Fruit fly (Drosophila melanogaster) whole organism: Measurements from ENCODE around the gene CG7099.

Experiments
- CG8478 ChIP-seq: fragments of >200 bp; optimal IDR thresholded peaks from 2 replicates; lab custom pipeline; 2018; ENCODE audit warnings: inconsistent platforms
- Dll ChIP-seq: fragments of >200 bp; optimal IDR thresholded peaks from 2 replicates; lab custom pipeline; 2017
- EcR ChIP-seq, 2 experiments: fragments of >200 bp; optimal IDR thresholded peaks; 2 replicates each; lab custom pipeline; 2017; ENCODE audit warnings: missing biosample characterization in 2 of 2, missing genetic modification characterization in 2 of 2, missing genetic modification reagents in 2 of 2
- psq ChIP-seq: fragments of >200 bp; optimal IDR thresholded peaks from 2 replicates; lab custom pipeline; 2017
- usp ChIP-seq: fragments of >200 bp; optimal IDR thresholded peaks from 2 replicates; lab custom pipeline; 2017; ENCODE audit warnings: missing biosample characterization, missing genetic modification characterization, mixed read lengths

DNA sequence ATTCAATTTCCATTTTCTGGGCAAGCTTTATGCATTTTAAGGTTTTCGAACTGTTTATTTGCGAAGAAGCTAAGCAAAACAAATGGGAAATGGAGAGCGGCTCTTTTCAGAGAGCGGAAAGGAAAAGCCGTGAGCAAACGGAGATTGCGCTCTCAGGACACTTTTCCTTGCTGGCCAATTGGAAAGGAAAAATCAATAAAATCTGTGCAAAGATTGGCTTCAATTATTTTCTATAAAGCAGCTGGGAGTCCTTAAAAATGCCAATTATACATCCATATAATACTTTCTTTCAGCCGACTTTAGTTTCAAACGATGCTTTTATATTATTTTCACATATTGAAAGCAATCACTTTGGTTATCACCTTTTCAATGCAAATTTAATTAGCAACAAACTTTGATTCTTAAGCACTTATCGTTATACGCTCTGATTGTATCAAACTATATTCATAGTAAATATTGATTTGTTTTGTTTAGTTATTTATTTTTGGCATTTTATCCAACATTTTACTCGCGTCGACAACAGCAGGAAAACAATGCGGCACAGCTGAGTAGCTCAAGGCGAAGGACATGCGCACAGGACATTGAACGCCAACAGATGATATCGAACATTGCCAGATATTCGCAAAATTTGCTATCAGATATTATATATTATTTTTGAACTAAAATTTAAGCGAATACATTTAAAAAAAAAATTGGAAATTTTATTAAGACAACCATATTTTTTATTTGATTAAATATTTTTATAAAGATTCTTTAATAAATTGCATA is 32.6 kb upstream of the CG7099 start, which contains the start of gene CG9395:
- TF ChIP-seq psq (lab: Kevin White, UChicago) = no peak
- TF ChIP-seq usp (GFP tag; lab: Kevin White, UChicago) = no peak
- TF ChIP-seq Dll (lab: Kevin White, UChicago) = no peak
- no peak for TF ChIP-seq CG8478 (lab: Kevin White, UChicago)
- TF ChIP-seq EcR (GFP tag; optimal IDR thresholded peaks at IDR 0.05; lab: Kevin White, UChicago) = no peak
